Worm (Caenorhabditis elegans) whole organism, late embryonic: ENCODE measurements around the gene let-858.

ENCODE experiments used
- hlh-30 ChIP-seq: sonication (generic microtip); optimal IDR thresholded peaks from 2 replicates; lab custom pipeline; 2017; ENCODE audit warnings: antibody characterized with exemption, missing genetic modification characterization, missing compliant biosample characterization; ENCODE audit not compliant: insufficient read depth
- pag-3 ChIP-seq: sonication (generic microtip); optimal IDR thresholded peaks from 2 replicates; lab custom pipeline; 2016; ENCODE audit warnings: missing compliant biosample characterization, missing genetic modification characterization, borderline replicate concordance
- pha-4 ChIP-seq: fragments of 150-350 bp; optimal IDR thresholded peaks from 2 replicates; lab custom pipeline; 2018; ENCODE audit warnings: missing biosample characterization, missing genetic modification reagents, missing genetic modification characterization
- pqm-1 ChIP-seq: sonication (generic microtip); optimal IDR thresholded peaks from 2 replicates; lab custom pipeline; 2016; ENCODE audit warnings: missing genetic modification characterization, missing compliant biosample characterization

- TF ChIP-seq pha-4 (tag; lab: Kevin White, UChicago) (no peak), pag-3 (no peak), pqm-1 (tag; lab: Kevin White, UChicago) (no peak), hlh-30 (tag; lab: Kevin White, UChicago) (no peak)
These were observed 46.9 kb upstream of the let-858 start, which contains the start of gene ptp-3 for ce11 chrII:10975239-10975638.
